Worm (Caenorhabditis elegans) whole organism, young adult: ENCODE results near the gene srw-140.

Source experiments
- B0336.3 ChIP-seq: fragments of 200-800 bp; sonication (Bioruptor generic); IDR thresholded peaks from 2 replicates; pipeline ENCODE4 v1.3.6; 2022; ENCODE audit warnings: missing genetic modification characterization, missing compliant biosample characterization
- C17E4.6 ChIP-seq: fragments of 200-800 bp; sonication (Bioruptor generic); IDR thresholded peaks from 2 replicates; pipeline ENCODE4 v1.3.6; 2022; ENCODE audit warnings: missing genetic modification reagents, missing genetic modification characterization, missing compliant biosample characterization
- D2030.7 ChIP-seq: fragments of 200-800 bp; sonication (Bioruptor generic); IDR thresholded peaks from 2 replicates; pipeline ENCODE4 v1.3.6; 2022; ENCODE audit warnings: missing genetic modification reagents, missing genetic modification characterization, missing compliant biosample characterization
- F10E7.11 ChIP-seq: sonication (generic microtip); optimal IDR thresholded peaks from 2 replicates; lab custom pipeline; 2017; ENCODE audit warnings: mild to moderate bottlenecking, missing genetic modification characterization, moderate library complexity, missing compliant biosample characterization
- F22D6.2 ChIP-seq: sonication (generic microtip); optimal IDR thresholded peaks from 2 replicates; lab custom pipeline; 2016; ENCODE audit warnings: mild to moderate bottlenecking, missing genetic modification characterization, missing compliant biosample characterization
- K11D2.4 ChIP-seq: fragments of 200-800 bp; sonication (Bioruptor generic); IDR thresholded peaks from 2 replicates; pipeline ENCODE4 v1.3.6; 2022; ENCODE audit warnings: missing genetic modification reagents, missing genetic modification characterization, missing compliant biosample characterization
- T26A5.8 ChIP-seq: sonication (generic microtip); optimal IDR thresholded peaks from 2 replicates; lab custom pipeline; 2016; ENCODE audit warnings: missing genetic modification characterization, missing compliant biosample characterization
- Y53G8AR.9 ChIP-seq: fragments of 200-800 bp; sonication (Bioruptor generic); conservative IDR thresholded peaks from 2 replicates; pipeline ENCODE4 v1.3.6; 2022; ENCODE audit warnings: missing genetic modification reagents, missing genetic modification characterization, missing compliant biosample characterization
- Y95B8A.8 ChIP-seq: fragments of 200-800 bp; sonication (Bioruptor generic); IDR thresholded peaks from 2 replicates; pipeline ENCODE4 v1.3.6; 2022; ENCODE audit warnings: missing genetic modification reagents, missing genetic modification characterization, missing compliant biosample characterization
- ZK185.1 ChIP-seq: sonication (generic microtip); optimal IDR thresholded peaks from 2 replicates; lab custom pipeline; 2016; ENCODE audit warnings: mild to moderate bottlenecking, missing genetic modification characterization, missing compliant biosample characterization; ENCODE audit not compliant: poor library complexity, severe bottlenecking
- aptf-3 ChIP-seq: fragments of 200-800 bp; sonication (Bioruptor generic); IDR thresholded peaks from 2 replicates; pipeline ENCODE4 v1.3.6; 2022; ENCODE audit warnings: missing genetic modification characterization, missing compliant biosample characterization
- atf-7 ChIP-seq: sonication (generic microtip); optimal IDR thresholded peaks from 2 replicates; lab custom pipeline; 2017; ENCODE audit warnings: mild to moderate bottlenecking, missing genetic modification characterization, missing compliant biosample characterization
- athp-1 ChIP-seq: sonication (generic microtip); optimal IDR thresholded peaks from 2 replicates; lab custom pipeline; 2017; ENCODE audit warnings: mild to moderate bottlenecking, missing genetic modification characterization, missing compliant biosample characterization
- attf-3 ChIP-seq: fragments of 200-800 bp; sonication (Bioruptor generic); conservative IDR thresholded peaks from 2 replicates; pipeline ENCODE4 v1.3.6; 2022; ENCODE audit warnings: missing genetic modification reagents, missing genetic modification characterization, missing compliant biosample characterization
- attf-5 ChIP-seq: fragments of 200-800 bp; sonication (Bioruptor generic); optimal IDR thresholded peaks from 2 replicates; lab custom pipeline; 2018; ENCODE audit warnings: mild to moderate bottlenecking, missing genetic modification characterization, missing compliant biosample characterization
- bed-1 ChIP-seq: fragments of 200-800 bp; sonication (Bioruptor generic); IDR thresholded peaks from 2 replicates; pipeline ENCODE4 v1.3.6; 2022; ENCODE audit warnings: missing genetic modification reagents, missing genetic modification characterization, missing compliant biosample characterization
- cebp-1 ChIP-seq, 2 experiments: fragments of 200-800 bp in 1 of 2; sonication (Bioruptor generic) in 1 of 2; sonication (generic microtip) in 1 of 2; IDR thresholded peaks in 1 of 2; optimal IDR thresholded peaks in 1 of 2; 2 replicates each; pipeline versions ENCODE4 v1.3.6 to Lab custom; 2017 to 2022; ENCODE audit warnings: missing compliant biosample characterization in 2 of 2, missing genetic modification characterization in 2 of 2, mild to moderate bottlenecking in 1 of 2, missing genetic modification reagents in 1 of 2, moderate library complexity in 1 of 2
- ceh-58 ChIP-seq: fragments of 200-800 bp; sonication (Bioruptor generic); IDR thresholded peaks from 2 replicates; pipeline ENCODE4 v1.3.6; 2022; ENCODE audit warnings: missing genetic modification characterization, missing compliant biosample characterization
- ceh-79 ChIP-seq: sonication (generic microtip); optimal IDR thresholded peaks from 2 replicates; lab custom pipeline; 2017; ENCODE audit warnings: mild to moderate bottlenecking, missing genetic modification characterization, missing compliant biosample characterization
- ceh-91 ChIP-seq: fragments of 200-800 bp; sonication (Bioruptor generic); IDR thresholded peaks from 2 replicates; pipeline ENCODE4 v1.3.6; 2022; ENCODE audit warnings: missing genetic modification reagents, missing genetic modification characterization, missing compliant biosample characterization
- die-1 ChIP-seq: sonication (generic microtip); optimal IDR thresholded peaks from 2 replicates; lab custom pipeline; 2016; ENCODE audit warnings: missing genotype, mild to moderate bottlenecking, missing genetic modification characterization, missing compliant biosample characterization
- dpff-1 ChIP-seq: sonication (generic microtip); optimal IDR thresholded peaks from 2 replicates; lab custom pipeline; 2017; ENCODE audit warnings: mild to moderate bottlenecking, missing genetic modification characterization, missing compliant biosample characterization
- dpl-1 ChIP-seq: fragments of 150-350 bp; optimal IDR thresholded peaks from 2 replicates; lab custom pipeline; 2014; ENCODE audit warnings: missing biosample characterization, missing genetic modification reagents, missing genetic modification characterization
- egl-18 ChIP-seq: fragments of 200-800 bp; sonication (Bioruptor generic); IDR thresholded peaks from 2 replicates; pipeline ENCODE4 v1.3.6; 2022; ENCODE audit warnings: missing genetic modification reagents, missing genetic modification characterization, missing compliant biosample characterization
- gei-17 ChIP-seq: fragments of 200-800 bp; sonication (Bioruptor generic); optimal IDR thresholded peaks from 2 replicates; lab custom pipeline; 2018; ENCODE audit warnings: mild to moderate bottlenecking, missing genetic modification characterization, missing compliant biosample characterization
- him-1 ChIP-seq: sonication (generic microtip); optimal IDR thresholded peaks from 2 replicates; lab custom pipeline; 2016; ENCODE audit warnings: missing genotype, missing genetic modification reagents, missing genetic modification characterization, missing compliant biosample characterization
- hrde-1 ChIP-seq: sonication (generic microtip); optimal IDR thresholded peaks from 2 replicates; lab custom pipeline; 2016; ENCODE audit warnings: missing genetic modification characterization, mild to moderate bottlenecking, missing compliant biosample characterization, moderate library complexity, missing genotype, missing genetic modification reagents, borderline replicate concordance
- hsf-1 ChIP-seq: fragments of 200-800 bp; sonication (Bioruptor generic); IDR thresholded peaks from 2 replicates; pipeline ENCODE4 v1.3.6; 2022; ENCODE audit warnings: missing genetic modification reagents, missing genetic modification characterization, missing compliant biosample characterization
- lag-1 ChIP-seq: fragments of 200-800 bp; sonication (Bioruptor generic); IDR thresholded peaks from 2 replicates; pipeline ENCODE4 v1.3.6; 2022; ENCODE audit warnings: missing genetic modification reagents, missing genetic modification characterization, missing compliant biosample characterization
- lin-35 ChIP-seq, 3 experiments: fragments of 150-350 bp in 2 of 3; sonication (generic microtip) in 1 of 3; optimal IDR thresholded peaks; 2 replicates each; lab custom pipeline; 2014 to 2018; ENCODE audit warnings: missing biosample characterization in 3 of 3, missing genetic modification characterization in 3 of 3, missing genetic modification reagents in 3 of 3
- lin-40 ChIP-seq: sonication (generic microtip); optimal IDR thresholded peaks from 2 replicates; lab custom pipeline; 2016; ENCODE audit warnings: missing genetic modification characterization, mild to moderate bottlenecking, missing compliant biosample characterization, missing genotype, missing genetic modification reagents
- mcd-1 ChIP-seq: fragments of 200-800 bp; sonication (Bioruptor generic); IDR thresholded peaks from 2 replicates; pipeline ENCODE4 v1.3.6; 2022; ENCODE audit warnings: missing genetic modification reagents, missing genetic modification characterization, missing compliant biosample characterization
- nfya-2 ChIP-seq: fragments of 200-800 bp; sonication (Bioruptor generic); IDR thresholded peaks from 2 replicates; pipeline ENCODE4 v1.3.6; 2022; ENCODE audit warnings: missing genetic modification reagents, missing genetic modification characterization, missing compliant biosample characterization
- nfyb-1 ChIP-seq: fragments of 200-800 bp; sonication (Bioruptor generic); IDR thresholded peaks from 2 replicates; pipeline ENCODE4 v1.3.6; 2022; ENCODE audit warnings: missing genetic modification reagents, missing genetic modification characterization, missing compliant biosample characterization
- nhr-80 ChIP-seq: sonication (generic microtip); optimal IDR thresholded peaks from 2 replicates; lab custom pipeline; 2016; ENCODE audit warnings: missing genetic modification characterization, missing compliant biosample characterization
- repo-1 ChIP-seq: sonication (generic microtip); optimal IDR thresholded peaks from 2 replicates; lab custom pipeline; 2017; ENCODE audit warnings: mild to moderate bottlenecking, missing genetic modification characterization, missing compliant biosample characterization
- rpc-1 ChIP-seq, 2 experiments: fragments of 150-350 bp in 1 of 2; sonication (generic microtip) in 1 of 2; optimal IDR thresholded peaks; 2 replicates each; lab custom pipeline; 2014 to 2018; ENCODE audit warnings: missing biosample characterization in 1 of 2, missing genetic modification characterization in 1 of 2, missing genetic modification reagents in 1 of 2, missing genotype in 1 of 2
- sdz-38 ChIP-seq: sonication (generic microtip); optimal IDR thresholded peaks from 2 replicates; lab custom pipeline; 2016; ENCODE audit warnings: missing genotype, missing genetic modification characterization, missing compliant biosample characterization
- sea-2 ChIP-seq: fragments of 200-800 bp; sonication (Bioruptor generic); IDR thresholded peaks from 2 replicates; pipeline ENCODE4 v1.3.6; 2022; ENCODE audit warnings: missing genetic modification characterization, missing compliant biosample characterization
- snpc-1.1 ChIP-seq: sonication (generic microtip); optimal IDR thresholded peaks from 2 replicates; lab custom pipeline; 2017; ENCODE audit warnings: missing genetic modification characterization, mild to moderate bottlenecking, missing compliant biosample characterization, antibody characterized with exemption, moderate library complexity, missing genotype, missing genetic modification reagents; ENCODE audit not compliant: insufficient read depth
- unc-62 ChIP-seq: fragments of 150-350 bp; optimal IDR thresholded peaks from 2 replicates; lab custom pipeline; 2014; ENCODE audit warnings: missing biosample characterization, missing genetic modification reagents, missing genetic modification characterization
- ztf-18 ChIP-seq: sonication (generic microtip); optimal IDR thresholded peaks from 2 replicates; lab custom pipeline; 2016; ENCODE audit warnings: missing genotype, mild to moderate bottlenecking, missing genetic modification characterization, missing compliant biosample characterization
- ztf-22 ChIP-seq: fragments of 200-800 bp; sonication (Bioruptor generic); optimal IDR thresholded peaks from 2 replicates; lab custom pipeline; 2018; ENCODE audit warnings: mild to moderate bottlenecking, missing genetic modification characterization, moderate library complexity, missing compliant biosample characterization
- ztf-3 ChIP-seq: fragments of 200-800 bp; sonication (Bioruptor generic); optimal IDR thresholded peaks from 2 replicates; lab custom pipeline; 2018; ENCODE audit warnings: mild to moderate bottlenecking, missing genetic modification characterization, missing compliant biosample characterization
- ztf-6 ChIP-seq: fragments of 200-800 bp; sonication (Bioruptor generic); IDR thresholded peaks from 2 replicates; pipeline ENCODE4 v1.3.6; 2022; ENCODE audit warnings: missing genetic modification reagents, missing genetic modification characterization, missing compliant biosample characterization

The srw-140 gene

ce11 chrV:5130018-5130417 lies 35.5 kb upstream of the srw-140 start, which contains the start of gene F14F9.8:
TSS of gene F14F9.8 (plus strand) at chrV:5130318.
- TF ChIP-seq ceh-58 (GFP tag; lab: Robert Waterston, UW) (no peak), dpff-1 (tag; lab: Kevin White, UChicago) (no peak), K11D2.4 (GFP tag; lab: Robert Waterston, UW) (no peak), mcd-1 (no peak), lag-1 (no peak), gei-17 (GFP tag; lab: Kevin White, UChicago) (no peak), F22D6.2 (tag; lab: Kevin White, UChicago) (no peak), snpc-1.1 (no peak)

- TF ChIP-seq T26A5.8: no peak
- no peak for TF ChIP-seq him-1 (tag; lab: Kevin White, UChicago)
- peak; percentile 97 for TF ChIP-seq cebp-1 (GFP tag; IDR thresholded peaks at IDR 0.05; lab: Robert Waterston, UW)
- peak; percentile 99 for TF ChIP-seq cebp-1 (tag; optimal IDR thresholded peaks at IDR 0.05; lab: Kevin White, UChicago)
- TF ChIP-seq hrde-1 (tag; lab: Kevin White, UChicago): no peak
- no peak for TF ChIP-seq ceh-79 (tag; lab: Kevin White, UChicago)
- peak; percentile 44 for TF ChIP-seq attf-5 (GFP tag; lab: Kevin White, UChicago)
- TF ChIP-seq lin-35 (GFP tag; optimal IDR thresholded peaks at IDR 0.05; lab: Kevin White, UChicago): no peak
- TF ChIP-seq Y95B8A.8 (GFP tag; lab: Robert Waterston, UW): no peak
- no peak for TF ChIP-seq unc-62 (GFP tag; lab: Kevin White, UChicago)
- no peak for TF ChIP-seq ztf-3 (GFP tag; lab: Kevin White, UChicago)
- TF ChIP-seq atf-7 (tag; lab: Kevin White, UChicago): no peak
- TF ChIP-seq aptf-3: no peak
- TF ChIP-seq hsf-1 (GFP tag; lab: Robert Waterston, UW): no peak
- TF ChIP-seq dpl-1 (GFP tag; lab: Kevin White, UChicago): no peak
- TF ChIP-seq athp-1 (tag; lab: Kevin White, UChicago): no peak
- TF ChIP-seq ceh-91 (GFP tag; lab: Robert Waterston, UW): no peak
- no peak for TF ChIP-seq repo-1 (tag; lab: Kevin White, UChicago)
Measured at ce11 chrV:5131380-5131779, 34.1 kb upstream of the srw-140 start.

DNA sequence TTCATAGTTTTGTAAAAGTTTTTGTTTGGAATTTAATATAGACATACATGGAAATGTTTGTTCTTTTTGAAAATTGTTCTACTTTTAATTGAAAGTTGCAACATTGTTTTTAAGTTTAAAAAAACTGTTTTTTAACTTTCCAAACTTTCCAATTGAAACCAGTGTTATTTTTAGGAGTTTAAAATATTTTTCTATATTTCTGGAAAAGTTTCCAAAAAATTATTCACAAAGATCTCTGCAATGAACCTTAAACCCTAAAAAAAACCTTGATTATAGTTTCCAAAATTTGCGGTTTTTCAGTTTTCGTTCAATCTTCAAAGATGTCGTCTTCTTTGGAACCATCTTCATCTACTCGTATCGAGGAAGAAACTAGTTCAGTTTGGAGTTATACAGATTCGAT lies 33.1 kb upstream of the srw-140 start, which contains the start of gene F14F9.4:
F14F9.4 (plus strand) TSS at position 301 of the 400 bp plus-strand sequence.
- TF ChIP-seq ztf-18 (tag; lab: Kevin White, UChicago) (no peak), lin-40 (tag; lab: Kevin White, UChicago) (no peak), F10E7.11 (tag; lab: Kevin White, UChicago) (no peak), him-1 (tag; lab: Kevin White, UChicago) (no peak), ztf-22 (GFP tag; lab: Kevin White, UChicago) (no peak), die-1 (tag; lab: Kevin White, UChicago) (no peak), nfya-2 (GFP tag; lab: Robert Waterston, UW) (no peak), sea-2 (GFP tag; lab: Robert Waterston, UW) (no peak), nfyb-1 (no peak), D2030.7 (GFP tag; lab: Robert Waterston, UW) (no peak)

DNA sequence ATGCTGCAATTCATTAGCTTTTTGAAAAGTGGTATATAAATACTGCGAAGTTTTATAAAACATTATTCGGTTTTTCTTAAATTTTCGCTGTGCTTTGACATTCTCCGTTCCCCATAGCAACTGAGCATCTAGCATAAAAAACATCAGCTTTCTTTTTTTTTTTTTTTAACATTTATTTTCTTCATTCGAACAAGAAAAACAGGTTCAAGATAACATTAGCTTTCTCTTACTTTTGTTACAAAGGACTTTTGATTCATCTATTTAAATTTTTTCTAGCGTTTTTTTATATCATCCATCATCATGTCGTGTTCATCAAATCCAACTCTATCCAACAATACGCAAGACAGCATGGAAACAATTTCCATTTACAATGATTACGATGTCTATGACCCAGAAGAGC lies 27.6 kb upstream of the srw-140 start, which contains the start of gene F14F9.3:
F14F9.3 (plus strand) TSS at position 301 of the 400 bp plus-strand sequence.
- TF ChIP-seq sdz-38 (tag; lab: Kevin White, UChicago) (no peak), ztf-6 (no peak), ZK185.1 (tag; lab: Kevin White, UChicago) (no peak), rpc-1 (optimal IDR thresholded peaks at IDR 0.05; lab: Kevin White, UChicago) (no peak), rpc-1 (tag; optimal IDR thresholded peaks at IDR 0.05; lab: Kevin White, UChicago) (no peak), ceh-91 (GFP tag; lab: Robert Waterston, UW) (no peak), attf-3 (GFP tag; lab: Robert Waterston, UW) (no peak), bed-1 (no peak), Y53G8AR.9 (no peak), C17E4.6 (no peak), nfyb-1 (no peak), egl-18 (no peak), B0336.3 (GFP tag; lab: Robert Waterston, UW) (no peak), nhr-80 (tag; lab: Kevin White, UChicago) (no peak)
